Fruit fly (Drosophila melanogaster) whole organism, embryonic: ENCODE results near the gene CG5835.

Source experiments
- Abd-B ChIP-seq: fragments of 200-800 bp; sonication (Bioruptor generic); optimal IDR thresholded peaks from 2 replicates; lab custom pipeline; 2018; ENCODE audit warnings: missing biosample characterization, mild to moderate bottlenecking, missing genetic modification characterization, moderate library complexity
- CG10462 ChIP-seq: fragments of 200-800 bp; sonication (Bioruptor generic); optimal IDR thresholded peaks from 2 replicates; lab custom pipeline; 2016; ENCODE audit warnings: missing biosample characterization, missing genetic modification characterization
- CG12071 ChIP-seq: fragments of 200-800 bp; sonication (Bioruptor generic); optimal IDR thresholded peaks from 3 replicates; lab custom pipeline; 2018; ENCODE audit warnings: missing biosample characterization, mild to moderate bottlenecking, missing genetic modification characterization
- CG12155 ChIP-seq: fragments of 200-800 bp; sonication (Bioruptor generic); optimal IDR thresholded peaks from 3 replicates; lab custom pipeline; 2016; ENCODE audit warnings: missing biosample characterization, missing genetic modification characterization
- CG12299 ChIP-seq: fragments of 200-800 bp; sonication (Bioruptor generic); optimal IDR thresholded peaks from 2 replicates; lab custom pipeline; 2018; ENCODE audit warnings: missing biosample characterization, mild to moderate bottlenecking, missing genetic modification characterization
- CG13296 ChIP-seq: fragments of 200-800 bp; sonication (Bioruptor generic); optimal IDR thresholded peaks from 3 replicates; lab custom pipeline; 2018; ENCODE audit warnings: missing biosample characterization, mild to moderate bottlenecking, missing genetic modification characterization
- CG14667 ChIP-seq: fragments of 200-800 bp; sonication (Bioruptor generic); IDR thresholded peaks from 2 replicates; pipeline ENCODE4 v1.3.6; 2022; ENCODE audit warnings: missing biosample characterization, missing genetic modification characterization
- CG15601 ChIP-seq: fragments of 200-800 bp; sonication (Bioruptor generic); optimal IDR thresholded peaks from 3 replicates; lab custom pipeline; 2019; ENCODE audit warnings: missing biosample characterization, mild to moderate bottlenecking, missing genetic modification characterization, moderate library complexity
- CG2116 ChIP-seq: fragments of 200-800 bp; sonication (Bioruptor generic); optimal IDR thresholded peaks from 3 replicates; lab custom pipeline; 2018; ENCODE audit warnings: missing biosample characterization, mild to moderate bottlenecking, missing genetic modification characterization
- CG2120 ChIP-seq: fragments of 200-800 bp; sonication (Bioruptor generic); optimal IDR thresholded peaks from 3 replicates; lab custom pipeline; 2016; ENCODE audit warnings: missing biosample characterization, missing genetic modification characterization
- CG2889 ChIP-seq: fragments of 200-800 bp; sonication (Bioruptor generic); IDR thresholded peaks from 3 replicates; pipeline ENCODE4 v1.3.6; 2022; ENCODE audit warnings: missing biosample characterization, missing genetic modification characterization
- CG31224 ChIP-seq: fragments of 200-800 bp; sonication (Bioruptor generic); IDR thresholded peaks from 2 replicates; pipeline ENCODE4 v1.3.6; 2022; ENCODE audit warnings: missing biosample characterization, missing genetic modification characterization
- CG3163 ChIP-seq: fragments of 200-800 bp; sonication (Bioruptor generic); optimal IDR thresholded peaks from 3 replicates; lab custom pipeline; 2016; ENCODE audit warnings: missing biosample characterization, missing genetic modification characterization
- CG32532 ChIP-seq: fragments of 200-800 bp; sonication (Bioruptor generic); IDR thresholded peaks from 2 replicates; pipeline ENCODE4 v1.3.6; 2022; ENCODE audit warnings: missing biosample characterization, missing genetic modification characterization
- CG4617 ChIP-seq: fragments of 200-800 bp; sonication (Bioruptor generic); optimal IDR thresholded peaks from 3 replicates; lab custom pipeline; 2016; ENCODE audit warnings: missing biosample characterization, missing genetic modification characterization, borderline replicate concordance
- CG6254 ChIP-seq: fragments of 200-800 bp; sonication (Bioruptor generic); optimal IDR thresholded peaks from 3 replicates; lab custom pipeline; 2017; ENCODE audit warnings: mild to moderate bottlenecking, missing biosample characterization, missing genetic modification reagents, missing genetic modification characterization
- CG8281 ChIP-seq: fragments of 200-800 bp; sonication (Bioruptor generic); optimal IDR thresholded peaks from 2 replicates; lab custom pipeline; 2018; ENCODE audit warnings: missing biosample characterization, mild to moderate bottlenecking, missing genetic modification characterization, moderate library complexity
- CG8290 ChIP-seq, 3 experiments: fragments of 200-800 bp; sonication (Bioruptor generic); optimal IDR thresholded peaks; 2 replicates each; lab custom pipeline; 2016 to 2019; ENCODE audit warnings: missing biosample characterization in 3 of 3, missing genetic modification characterization in 3 of 3, mild to moderate bottlenecking in 2 of 3, moderate library complexity in 1 of 3
- CG9876 ChIP-seq: fragments of 200-800 bp; sonication (Bioruptor generic); optimal IDR thresholded peaks from 2 replicates; lab custom pipeline; 2016; ENCODE audit warnings: missing biosample characterization, missing genetic modification characterization
- CG9932 ChIP-seq: fragments of 200-800 bp; sonication (Bioruptor generic); IDR thresholded peaks from 2 replicates; pipeline ENCODE4 v1.3.6; 2022; ENCODE audit warnings: missing biosample characterization, missing genetic modification characterization
- Deaf1 ChIP-seq: fragments of 200-800 bp; optimal IDR thresholded peaks from 3 replicates; lab custom pipeline; 2019; ENCODE audit warnings: missing biosample characterization, mild to moderate bottlenecking, missing genetic modification characterization, moderate library complexity
- Doc3 ChIP-seq: fragments of 200-800 bp; sonication (Bioruptor generic); IDR thresholded peaks from 3 replicates; pipeline ENCODE4 v1.3.6; 2022; ENCODE audit warnings: missing biosample characterization, missing genetic modification characterization; ENCODE audit not compliant: partially characterized antibody
- GATAe ChIP-seq: fragments of 200-800 bp; sonication (Bioruptor generic); conservative IDR thresholded peaks from 2 replicates; pipeline ENCODE4 v1.3.6; 2022; ENCODE audit warnings: missing biosample characterization, missing genetic modification characterization
- HLH54F ChIP-seq: fragments of 200-800 bp; sonication (Bioruptor generic); optimal IDR thresholded peaks from 3 replicates; lab custom pipeline; 2016; ENCODE audit warnings: missing biosample characterization, missing genetic modification characterization
- HmgZ ChIP-seq: fragments of 200-800 bp; sonication (Bioruptor generic); optimal IDR thresholded peaks from 2 replicates; lab custom pipeline; 2018; ENCODE audit warnings: missing biosample characterization, mild to moderate bottlenecking, missing genetic modification characterization
- Mad ChIP-seq: fragments of 200-800 bp; sonication (Bioruptor generic); optimal IDR thresholded peaks from 2 replicates; lab custom pipeline; 2016; ENCODE audit warnings: missing biosample characterization, missing genetic modification characterization
- Oli ChIP-seq: fragments of 200-800 bp; sonication (Bioruptor generic); optimal IDR thresholded peaks from 2 replicates; lab custom pipeline; 2018; ENCODE audit warnings: missing biosample characterization, mild to moderate bottlenecking, missing genetic modification characterization, moderate library complexity
- Optix ChIP-seq: fragments of 200-800 bp; sonication (Bioruptor generic); IDR thresholded peaks from 3 replicates; pipeline ENCODE4 v1.3.6; 2022; ENCODE audit warnings: missing biosample characterization, missing genetic modification characterization
- Pdp1 ChIP-seq, 2 experiments: fragments of 200-800 bp; sonication (Bioruptor generic); optimal IDR thresholded peaks; 3 replicates each; lab custom pipeline; 2016; ENCODE audit warnings: missing biosample characterization in 2 of 2, missing genetic modification characterization in 2 of 2, mild to moderate bottlenecking in 1 of 2, moderate library complexity in 1 of 2
- Tbp ChIP-seq: fragments of >200 bp; optimal IDR thresholded peaks from 2 replicates; lab custom pipeline; 2018; ENCODE audit warnings: missing biosample characterization, missing genetic modification characterization
- Usf ChIP-seq: fragments of 200-800 bp; sonication (Bioruptor generic); optimal IDR thresholded peaks from 2 replicates; lab custom pipeline; 2017; ENCODE audit warnings: missing genotype, missing biosample characterization, missing genetic modification characterization
- ab ChIP-seq: fragments of 200-800 bp; sonication (Bioruptor generic); optimal IDR thresholded peaks from 2 replicates; lab custom pipeline; 2016; ENCODE audit warnings: missing biosample characterization, missing genetic modification characterization
- bsh ChIP-seq, 2 experiments: fragments of 200-800 bp; sonication (Bioruptor generic); optimal IDR thresholded peaks; 2 replicates each; lab custom pipeline; 2017 to 2018; ENCODE audit warnings: mild to moderate bottlenecking in 2 of 2, missing biosample characterization in 2 of 2, missing genetic modification characterization in 2 of 2, moderate library complexity in 1 of 2
- ci ChIP-seq: fragments of 200-800 bp; sonication (Bioruptor generic); IDR thresholded peaks from 3 replicates; pipeline ENCODE4 v1.3.6; 2022; ENCODE audit warnings: missing biosample characterization, missing genetic modification characterization
- gro ChIP-seq: fragments of 200-800 bp; sonication (Bioruptor generic); optimal IDR thresholded peaks from 2 replicates; lab custom pipeline; 2016; ENCODE audit warnings: missing biosample characterization, missing genetic modification characterization
- gt ChIP-seq: fragments of 200-800 bp; sonication (Bioruptor generic); IDR thresholded peaks from 2 replicates; pipeline ENCODE4 v1.3.6; 2022; ENCODE audit warnings: missing biosample characterization, missing genetic modification characterization
- kni ChIP-seq: fragments of 200-800 bp; sonication (Bioruptor generic); optimal IDR thresholded peaks from 3 replicates; lab custom pipeline; 2017; ENCODE audit warnings: mild to moderate bottlenecking, missing biosample characterization, missing genetic modification reagents, missing genetic modification characterization
- lov ChIP-seq, 2 experiments: fragments of 200-800 bp in 1 of 2; fragments of >200 bp in 1 of 2; sonication (Bioruptor generic) in 1 of 2; IDR thresholded peaks in 1 of 2; optimal IDR thresholded peaks in 1 of 2; 2 replicates in 1 of 2; 3 replicates in 1 of 2; pipeline versions ENCODE4 v1.3.6 to Lab custom; 2017 to 2022; ENCODE audit warnings: missing biosample characterization in 1 of 2, missing genetic modification characterization in 1 of 2
- mam ChIP-seq: fragments of 200-800 bp; sonication (Bioruptor generic); optimal IDR thresholded peaks from 3 replicates; lab custom pipeline; 2016; ENCODE audit warnings: missing biosample characterization, missing genetic modification characterization
- p53 ChIP-seq: fragments of 200-800 bp; sonication (Bioruptor generic); optimal IDR thresholded peaks from 2 replicates; lab custom pipeline; 2016; ENCODE audit warnings: missing biosample characterization, missing genetic modification characterization
- peb ChIP-seq: fragments of 200-800 bp; sonication (Bioruptor generic); IDR thresholded peaks from 2 replicates; pipeline ENCODE4 v1.3.6; 2022; ENCODE audit warnings: missing biosample characterization, missing genetic modification characterization
- phol ChIP-seq: fragments of 200-800 bp; sonication (Bioruptor generic); optimal IDR thresholded peaks from 3 replicates; lab custom pipeline; 2018; ENCODE audit warnings: missing biosample characterization, mild to moderate bottlenecking, missing genetic modification characterization, moderate library complexity
- pita ChIP-seq: fragments of 200-800 bp; sonication (Bioruptor generic); optimal IDR thresholded peaks from 2 replicates; lab custom pipeline; 2017; ENCODE audit warnings: missing biosample characterization, mild to moderate bottlenecking, missing genetic modification characterization
- ranshi ChIP-seq: fragments of 200-800 bp; sonication (Bioruptor generic); IDR thresholded peaks from 2 replicates; pipeline ENCODE4 v1.3.6; 2022; ENCODE audit warnings: missing biosample characterization, missing genetic modification characterization
- schlank ChIP-seq: fragments of 200-800 bp; sonication (Bioruptor generic); optimal IDR thresholded peaks from 2 replicates; lab custom pipeline; 2018; ENCODE audit warnings: missing biosample characterization, mild to moderate bottlenecking, missing genetic modification characterization
- sens ChIP-seq: fragments of 200-800 bp; sonication (Bioruptor generic); peaks from one replicate; lab custom pipeline; 2016; ENCODE audit warnings: missing biosample characterization, missing genetic modification characterization
- slou ChIP-seq: fragments of 200-800 bp; sonication (Bioruptor generic); optimal IDR thresholded peaks from 3 replicates; lab custom pipeline; 2016; ENCODE audit warnings: missing biosample characterization, missing genetic modification characterization
- sna ChIP-seq: fragments of 200-800 bp; sonication (Bioruptor generic); IDR thresholded peaks from 2 replicates; pipeline ENCODE4 v1.3.6; 2022; ENCODE audit warnings: missing biosample characterization, missing genetic modification characterization; ENCODE audit not compliant: partially characterized antibody
- trh ChIP-seq: fragments of 200-800 bp; sonication (Bioruptor generic); optimal IDR thresholded peaks from 2 replicates; lab custom pipeline; 2016; ENCODE audit warnings: missing biosample characterization, missing genetic modification characterization
- ttk ChIP-seq: fragments of 200-800 bp; sonication (Bioruptor generic); IDR thresholded peaks from 2 replicates; pipeline ENCODE4 v2.1.2; 2022; ENCODE audit warnings: missing biosample characterization, missing genetic modification characterization
- twi ChIP-seq: fragments of 200-800 bp; optimal IDR thresholded peaks from 2 replicates; lab custom pipeline; 2019; ENCODE audit warnings: missing biosample characterization, mild to moderate bottlenecking, missing genetic modification characterization, moderate library complexity

CG5835 gene

dm6 chr3R:19182848-19183247 lies 29.4 kb upstream of the CG5835 start (continued):
- TF ChIP-seq trh (no peak), CG3163 (GFP tag; lab: Kevin White, UChicago) (no peak), mam (no peak), gt (GFP tag; lab: Robert Waterston, UW) (no peak), Mad (no peak), gro (GFP tag; lab: Kevin White, UChicago) (no peak), CG31224 (GFP tag; lab: Robert Waterston, UW) (no peak), Tbp (no peak), CG32532 (GFP tag; lab: Robert Waterston, UW) (no peak), CG6254 (GFP tag; lab: Kevin White, UChicago) (no peak), GATAe (GFP tag; lab: Robert Waterston, UW) (no peak), CG9876 (no peak), CG2889 (GFP tag; lab: Robert Waterston, UW) (no peak), CG13296 (GFP tag; lab: Kevin White, UChicago) (no peak), p53 (GFP tag; lab: Kevin White, UChicago) (no peak), CG2120 (no peak), sens (GFP tag; lab: Kevin White, UChicago) (peak; percentile 63), CG9932 (GFP tag; lab: Robert Waterston, UW) (no peak), sna (GFP tag; lab: Robert Waterston, UW) (no peak), ci (peak; percentile 81), Usf (no peak), CG12155 (GFP tag; lab: Kevin White, UChicago) (no peak), HLH54F (GFP tag; lab: Kevin White, UChicago) (no peak), bsh (GFP tag; optimal IDR thresholded peaks at IDR 0.05; lab: Kevin White, UChicago) (peak; percentile 4 to 37), ranshi (GFP tag; lab: Robert Waterston, UW) (no peak), pita (no peak), peb (no peak), CG12299 (peak; percentile 20), CG8281 (tag; lab: Kevin White, UChicago) (no peak), twi (no peak), ab (GFP tag; lab: Kevin White, UChicago) (no peak), Optix (GFP tag; lab: Robert Waterston, UW) (no peak), Deaf1 (no peak), CG2116 (GFP tag; lab: Kevin White, UChicago) (no peak), ttk (GFP tag; lab: Robert Waterston, UW) (no peak), schlank (tag; lab: Kevin White, UChicago) (no peak), Oli (no peak), HmgZ (tag; lab: Kevin White, UChicago) (no peak), phol (no peak), CG4617 (no peak), kni (peak; percentile 86), CG10462 (no peak), Abd-B (GFP tag; lab: Kevin White, UChicago) (no peak), Doc3 (GFP tag; lab: Robert Waterston, UW) (no peak), CG15601 (tag; lab: Kevin White, UChicago) (peak; percentile 10), Pdp1 (GFP tag; optimal IDR thresholded peaks at IDR 0.05; lab: Kevin White, UChicago) (no peak), CG14667 (GFP tag; lab: Robert Waterston, UW) (no peak), slou (GFP tag; lab: Kevin White, UChicago) (no peak), lov (optimal IDR thresholded peaks at IDR 0.05; lab: Kevin White, UChicago) (no peak), lov (GFP tag; IDR thresholded peaks at IDR 0.05; lab: Robert Waterston, UW) (no peak), CG12071 (GFP tag; lab: Kevin White, UChicago) (peak; percentile 4), CG8290 (GFP tag; optimal IDR thresholded peaks at IDR 0.05; lab: Kevin White, UChicago) (no peak), CG8290 (tag; optimal IDR thresholded peaks at IDR 0.05; lab: Kevin White, UChicago) (peak in 1 of 2 experiments; percentile 21)
